Worm (Caenorhabditis elegans): ENCODE results near the gene nhr-158.

nhr-158 gene

ce11 chrV:3862851-3863250 lies 11.1 kb downstream of the nhr-158 start, which contains the start of gene nhr-187:
Gene nhr-187, minus strand, starts transcription at chrV:3862951.
- TF ChIP-seq pax-1 (tag; optimal IDR thresholded peaks at IDR 0.05) = no peak
- no peak for TF ChIP-seq fkh-10 (GFP tag; optimal IDR thresholded peaks at IDR 0.05)

ce11 chrV:3860123-3860522 lies 13.8 kb downstream of the nhr-158 start, which contains the start of gene nhr-189:
Gene nhr-189, minus strand, starts transcription at chrV:3860243.
- TF ChIP-seq dmd-4 (tag; optimal IDR thresholded peaks at IDR 0.05; ENCODE audit: borderline replicate concordance) (no peak), pqm-1 (tag; optimal IDR thresholded peaks at IDR 0.05) (no peak), nhr-232 (tag; optimal IDR thresholded peaks at IDR 0.05) (no peak), F13H6.1 (tag; optimal IDR thresholded peaks at IDR 0.05) (no peak), T23F11.4 (GFP tag; optimal IDR thresholded peaks at IDR 0.05) (no peak), zip-5 (tag; optimal IDR thresholded peaks at IDR 0.05) (no peak), hlh-15 (tag; optimal IDR thresholded peaks at IDR 0.05) (no peak), ceh-9 (tag; optimal IDR thresholded peaks at IDR 0.05) (no peak)

ce11 chrV:3857778-3858177 lies 16.2 kb downstream of the nhr-158 start, which contains the start of gene nhr-188:
Gene nhr-188, minus strand, starts transcription at chrV:3857861.
- TF ChIP-seq Y22D7AL.16 (tag; optimal IDR thresholded peaks at IDR 0.05) = no peak
- TF ChIP-seq ztf-16 (tag; optimal IDR thresholded peaks at IDR 0.05) = no peak
- TF ChIP-seq ahr-1 (tag; optimal IDR thresholded peaks at IDR 0.05) = no peak
- no peak for TF ChIP-seq nhr-11 (tag; optimal IDR thresholded peaks at IDR 0.05)
- TF ChIP-seq lin-11 (tag; optimal IDR thresholded peaks at IDR 0.05) = no peak
- TF ChIP-seq ceh-45 (GFP tag; IDR thresholded peaks at IDR 0.05) = no peak
- TF ChIP-seq F13H6.1 (tag; optimal IDR thresholded peaks at IDR 0.05) = no peak
- no peak for TF ChIP-seq nhr-232 (tag; optimal IDR thresholded peaks at IDR 0.05)

ce11 chrV:3855916-3856315 lies 18.0 kb downstream of the nhr-158 start:
- TF ChIP-seq C38D4.7 (GFP tag; optimal IDR thresholded peaks at IDR 0.05) (no peak), ama-1 (optimal IDR thresholded peaks at IDR 0.05) (no peak), nfya-1 (tag; optimal IDR thresholded peaks at IDR 0.05) (no peak), T23F11.4 (GFP tag; optimal IDR thresholded peaks at IDR 0.05) (no peak), pax-1 (tag; optimal IDR thresholded peaks at IDR 0.05) (no peak), sox-4 (tag; optimal IDR thresholded peaks at IDR 0.05) (no peak), fkh-6 (tag; optimal IDR thresholded peaks at IDR 0.05) (no peak), dve-1 (tag; optimal IDR thresholded peaks at IDR 0.05) (no peak)

- TF ChIP-seq pha-4 (tag; optimal IDR thresholded peaks at IDR 0.05) (no peak), sox-4 (tag; optimal IDR thresholded peaks at IDR 0.05) (no peak), lim-6 (tag; optimal IDR thresholded peaks at IDR 0.05) (no peak), ceh-31 (tag; optimal IDR thresholded peaks at IDR 0.05) (no peak), rnt-1 (tag; optimal IDR thresholded peaks at IDR 0.05) (no peak), pag-3 (tag; optimal IDR thresholded peaks at IDR 0.05; ENCODE audit: borderline replicate concordance) (no peak), unc-86 (tag; optimal IDR thresholded peaks at IDR 0.05) (no peak), dve-1 (tag; optimal IDR thresholded peaks at IDR 0.05) (no peak), dmd-4 (tag; optimal IDR thresholded peaks at IDR 0.05; ENCODE audit: borderline replicate concordance) (no peak), che-1 (tag; optimal IDR thresholded peaks at IDR 0.05) (no peak), hlh-15 (tag; optimal IDR thresholded peaks at IDR 0.05) (no peak), mec-3 (tag; optimal IDR thresholded peaks at IDR 0.05; ENCODE audit: borderline replicate concordance) (no peak), ceh-19 (GFP tag; optimal IDR thresholded peaks at IDR 0.05) (no peak), ceh-24 (tag; optimal IDR thresholded peaks at IDR 0.05) (no peak), C38D4.7 (GFP tag; optimal IDR thresholded peaks at IDR 0.05) (no peak), hlh-13 (GFP tag; optimal IDR thresholded peaks at IDR 0.05) (no peak), zip-5 (tag; optimal IDR thresholded peaks at IDR 0.05) (no peak), unc-42 (tag; optimal IDR thresholded peaks at IDR 0.05) (no peak)
Observed at ce11 chrV:3854847-3855246, 19.1 kb downstream of the nhr-158 start, which contains the start of gene nhr-186. Gene nhr-186, minus strand, starts transcription at chrV:3854947.
